Worm (Caenorhabditis elegans) whole organism, midembryonic: ENCODE results near the gene Y48A6B.3.
A peak's percentile ranks its signal among the peaks of the same experiment; 100 is the strongest.

Source experiments
- T22C8.4 ChIP-seq: fragments of 200-800 bp; sonication (Bioruptor generic); IDR thresholded peaks from 2 replicates; pipeline ENCODE4 v1.3.6; 2022; ENCODE audit warnings: missing genetic modification characterization, missing compliant biosample characterization
- cog-1 ChIP-seq: sonication (generic microtip); optimal IDR thresholded peaks from 2 replicates; lab custom pipeline; 2016; ENCODE audit warnings: missing genetic modification characterization, missing compliant biosample characterization
- flt-1 ChIP-seq: fragments of 200-800 bp; sonication (Bioruptor generic); IDR thresholded peaks from 2 replicates; pipeline ENCODE4 v1.3.6; 2022; ENCODE audit warnings: missing genetic modification characterization, missing compliant biosample characterization
- klf-2 ChIP-seq: fragments of 200-800 bp; sonication (Bioruptor generic); conservative IDR thresholded peaks from 2 replicates; pipeline ENCODE4 v1.3.6; 2022; ENCODE audit warnings: missing genetic modification reagents, missing genetic modification characterization, missing compliant biosample characterization
- med-1 ChIP-seq: sonication (generic microtip); optimal IDR thresholded peaks from 2 replicates; lab custom pipeline; 2017; ENCODE audit warnings: missing genetic modification characterization, mild to moderate bottlenecking, missing compliant biosample characterization, antibody characterized with exemption, missing genetic modification reagents; ENCODE audit not compliant: insufficient read depth
- ref-1 ChIP-seq: fragments of 200-800 bp; sonication (Bioruptor generic); conservative IDR thresholded peaks from 2 replicates; pipeline ENCODE4 v1.3.6; 2022; ENCODE audit warnings: missing genetic modification reagents, missing genetic modification characterization, missing compliant biosample characterization
- tab-1 ChIP-seq: fragments of 200-800 bp; sonication (Bioruptor generic); IDR thresholded peaks from 2 replicates; pipeline ENCODE4 v1.3.6; 2022; ENCODE audit warnings: missing genetic modification characterization, missing compliant biosample characterization
- ztf-23 ChIP-seq: fragments of 200-800 bp; sonication (Bioruptor generic); IDR thresholded peaks from 2 replicates; pipeline ENCODE4 v1.3.6; 2022; ENCODE audit warnings: missing genetic modification reagents, missing genetic modification characterization, missing compliant biosample characterization
- ztf-29 ChIP-seq: fragments of 200-800 bp; sonication (Bioruptor generic); IDR thresholded peaks from 2 replicates; pipeline ENCODE4 v1.3.6; 2022; ENCODE audit warnings: missing genetic modification reagents, missing genetic modification characterization, missing compliant biosample characterization

The Y48A6B.3 gene

ce11 chrIII:11007552-11008272 lies at the start of gene Y48A6B.3, which contains the start of gene fipr-17:
Y48A6B.3 (plus strand) TSS chrIII:11008222.
fipr-17 (minus strand) TSS chrIII:11007602.
- TF ChIP-seq T22C8.4 (GFP tag; lab: Robert Waterston, UW) (0 out of 2 replicates have a peak, but pooled peaks have one; percentile 38), ztf-29 (no peak), cog-1 (tag; lab: Kevin White, UChicago) (peak; percentile 4), flt-1 (GFP tag; lab: Robert Waterston, UW) (peak; percentile 72), klf-2 (no peak), ref-1 (GFP tag; lab: Robert Waterston, UW) (no peak), ztf-23 (GFP tag; lab: Robert Waterston, UW) (peak; percentile 72), med-1 (no peak)

ce11 chrIII:10960387-10960786 lies 47.6 kb upstream of the Y48A6B.3 start:
- no peak for TF ChIP-seq med-1
- no peak for TF ChIP-seq ztf-29
- no peak for TF ChIP-seq ref-1 (GFP tag; lab: Robert Waterston, UW)
- TF ChIP-seq T22C8.4 (GFP tag; lab: Robert Waterston, UW) = no peak
- TF ChIP-seq cog-1 (tag; lab: Kevin White, UChicago) = no peak
- TF ChIP-seq tab-1 (GFP tag; lab: Robert Waterston, UW) = no peak
- no peak for TF ChIP-seq ztf-23 (GFP tag; lab: Robert Waterston, UW)
- no peak for TF ChIP-seq klf-2
- TF ChIP-seq flt-1 (GFP tag; lab: Robert Waterston, UW) = no peak

ce11 chrIII:10962910-10963309 lies 45.1 kb upstream of the Y48A6B.3 start:
- no peak for TF ChIP-seq T22C8.4 (GFP tag; lab: Robert Waterston, UW)
- TF ChIP-seq ztf-23 (GFP tag; lab: Robert Waterston, UW) = no peak

- TF ChIP-seq ztf-29 = no peak
- no peak for TF ChIP-seq med-1
- TF ChIP-seq tab-1 (GFP tag; lab: Robert Waterston, UW) = no peak
- no peak for TF ChIP-seq klf-2
- no peak for TF ChIP-seq cog-1 (tag; lab: Kevin White, UChicago)
- TF ChIP-seq ztf-23 (GFP tag; lab: Robert Waterston, UW) = no peak
- no peak for TF ChIP-seq T22C8.4 (GFP tag; lab: Robert Waterston, UW)
- TF ChIP-seq flt-1 (GFP tag; lab: Robert Waterston, UW) = no peak
- no peak for TF ChIP-seq ref-1 (GFP tag; lab: Robert Waterston, UW)
Observed at ce11 chrIII:10967010-10967409, 41.0 kb upstream of the Y48A6B.3 start, which contains the start of gene W05B2.2. W05B2.2 (minus strand) TSS chrIII:10967110.

- TF ChIP-seq med-1 (no peak), cog-1 (tag; lab: Kevin White, UChicago) (no peak), T22C8.4 (GFP tag; lab: Robert Waterston, UW) (no peak), klf-2 (no peak)
Observed at ce11 chrIII:10969644-10970043, 38.4 kb upstream of the Y48A6B.3 start, which contains the start of gene dhc-4. dhc-4 (plus strand) TSS chrIII:10969944.

ce11 chrIII:10976580-10976979 lies 31.4 kb upstream of the Y48A6B.3 start:
- TF ChIP-seq klf-2 = no peak
- no peak for TF ChIP-seq med-1
- no peak for TF ChIP-seq ref-1 (GFP tag; lab: Robert Waterston, UW)
- no peak for TF ChIP-seq tab-1 (GFP tag; lab: Robert Waterston, UW)
- no peak for TF ChIP-seq ztf-29
- TF ChIP-seq cog-1 (tag; lab: Kevin White, UChicago) = no peak
- no peak for TF ChIP-seq flt-1 (GFP tag; lab: Robert Waterston, UW)
- TF ChIP-seq T22C8.4 (GFP tag; lab: Robert Waterston, UW) = no peak
- TF ChIP-seq ztf-23 (GFP tag; lab: Robert Waterston, UW) = no peak

- TF ChIP-seq med-1 (no peak), ztf-23 (GFP tag; lab: Robert Waterston, UW) (no peak), flt-1 (GFP tag; lab: Robert Waterston, UW) (no peak), klf-2 (no peak), T22C8.4 (GFP tag; lab: Robert Waterston, UW) (no peak), ref-1 (GFP tag; lab: Robert Waterston, UW) (no peak), tab-1 (GFP tag; lab: Robert Waterston, UW) (no peak), ztf-29 (no peak), cog-1 (tag; lab: Kevin White, UChicago) (no peak)
Observed at ce11 chrIII:10981555-10981954, 26.5 kb upstream of the Y48A6B.3 start.

- TF ChIP-seq flt-1 (GFP tag; lab: Robert Waterston, UW) = no peak
- no peak for TF ChIP-seq cog-1 (tag; lab: Kevin White, UChicago)
- TF ChIP-seq T22C8.4 (GFP tag; lab: Robert Waterston, UW) = no peak
- no peak for TF ChIP-seq klf-2
- TF ChIP-seq ztf-29 = no peak
- no peak for TF ChIP-seq ztf-23 (GFP tag; lab: Robert Waterston, UW)
- TF ChIP-seq med-1 = no peak
- no peak for TF ChIP-seq tab-1 (GFP tag; lab: Robert Waterston, UW)
- TF ChIP-seq ref-1 (GFP tag; lab: Robert Waterston, UW) = no peak
Observed at ce11 chrIII:10983153-10983552, 24.9 kb upstream of the Y48A6B.3 start, which contains the start of gene col-92. col-92 (minus strand) TSS chrIII:10983253.

- no peak for TF ChIP-seq ztf-29
Observed at ce11 chrIII:10985559-10986036, 22.4 kb upstream of the Y48A6B.3 start, which contains the start of gene col-93. col-93 (minus strand) TSS chrIII:10985609.

ce11 chrIII:10987561-10988184 lies 20.3 kb upstream of the Y48A6B.3 start, which contains the start of gene col-94:
col-94 (minus strand) TSS chrIII:10987873.
- TF ChIP-seq ref-1 (GFP tag; lab: Robert Waterston, UW) (no peak), med-1 (no peak), klf-2 (no peak)
